Fruit fly (Drosophila melanogaster): ENCODE measurements around the gene dbe.
A peak's percentile ranks its signal among the peaks of the same experiment; 100 is the strongest.

The dbe gene

dm6 chr2L:887788-888187 lies 18.1 kb upstream of the dbe start:
- TF ChIP-seq foxo (GFP tag; optimal IDR thresholded peaks at IDR 0.05) (no peak), Jra (GFP tag; optimal IDR thresholded peaks at IDR 0.05) (no peak), lola (GFP tag; optimal IDR thresholded peaks at IDR 0.05) (no peak), N (GFP tag; optimal IDR thresholded peaks at IDR 0.05) (no peak), sv (GFP tag; optimal IDR thresholded peaks at IDR 0.05) (no peak), Sp1 (GFP tag; optimal IDR thresholded peaks at IDR 0.05) (no peak), ey (GFP tag; optimal IDR thresholded peaks at IDR 0.05) (no peak), Hr78 (GFP tag; optimal IDR thresholded peaks at IDR 0.05) (no peak), tai (GFP tag; optimal IDR thresholded peaks at IDR 0.05) (no peak), CrebA (GFP tag; optimal IDR thresholded peaks at IDR 0.05; ENCODE audit: borderline replicate concordance) (no peak), GATAd (GFP tag; optimal IDR thresholded peaks at IDR 0.05) (no peak), dmrt93B (GFP tag; optimal IDR thresholded peaks at IDR 0.05) (no peak), dsf (GFP tag; optimal IDR thresholded peaks at IDR 0.05; ENCODE audit: borderline replicate concordance) (no peak), Myc (optimal IDR thresholded peaks at IDR 0.05) (no peak), pan (optimal IDR thresholded peaks at IDR 0.05) (no peak), Rel (GFP tag; optimal IDR thresholded peaks at IDR 0.05) (no peak), Rel (tag; optimal IDR thresholded peaks at IDR 0.05) (no peak), Hr83 (GFP tag; optimal IDR thresholded peaks at IDR 0.05; ENCODE audit: poor library complexity, severe bottlenecking) (no peak)

- no peak for TF ChIP-seq dmrt93B (GFP tag; optimal IDR thresholded peaks at IDR 0.05)
- TF ChIP-seq tai (GFP tag; optimal IDR thresholded peaks at IDR 0.05) = no peak
- no peak for TF ChIP-seq HLH106 (tag; optimal IDR thresholded peaks at IDR 0.05)
- TF ChIP-seq jim (GFP tag; optimal IDR thresholded peaks at IDR 0.05) = no peak
- no peak for TF ChIP-seq Jra (GFP tag; optimal IDR thresholded peaks at IDR 0.05)
- no peak for TF ChIP-seq Myc (optimal IDR thresholded peaks at IDR 0.05)
- TF ChIP-seq Hnf4 (GFP tag; optimal IDR thresholded peaks at IDR 0.05) = no peak
- TF ChIP-seq woc (GFP tag; optimal IDR thresholded peaks at IDR 0.05) = no peak
- TF ChIP-seq br (GFP tag; optimal IDR thresholded peaks at IDR 0.05) = no peak
- no peak for TF ChIP-seq dsf (GFP tag; optimal IDR thresholded peaks at IDR 0.05; ENCODE audit: borderline replicate concordance)
- no peak for TF ChIP-seq Sp1 (GFP tag; optimal IDR thresholded peaks at IDR 0.05)
- TF ChIP-seq Dfd (GFP tag; optimal IDR thresholded peaks at IDR 0.05) = no peak
- no peak for TF ChIP-seq Vsx2 (GFP tag; optimal IDR thresholded peaks at IDR 0.05; ENCODE audit: partially characterized antibody)
Observed at dm6 chr2L:886743-887142, 17.1 kb upstream of the dbe start.

dm6 chr2L:884970-885369 lies 15.3 kb upstream of the dbe start, which contains the start of gene CG15824:
CG15824 (minus strand) TSS chr2L:885141.
- TF ChIP-seq jim (GFP tag; optimal IDR thresholded peaks at IDR 0.05) (no peak), Myc (optimal IDR thresholded peaks at IDR 0.05) (peak; percentile 33)

- no peak for TF ChIP-seq Hr78 (GFP tag; optimal IDR thresholded peaks at IDR 0.05)
- no peak for TF ChIP-seq HLH106 (tag; optimal IDR thresholded peaks at IDR 0.05)
- TF ChIP-seq Dif (GFP tag; optimal IDR thresholded peaks at IDR 0.05; ENCODE audit: partially characterized antibody) = no peak
- TF ChIP-seq dmrt93B (GFP tag; optimal IDR thresholded peaks at IDR 0.05) = no peak
- TF ChIP-seq sv (GFP tag; optimal IDR thresholded peaks at IDR 0.05) = no peak
- TF ChIP-seq jim (GFP tag; optimal IDR thresholded peaks at IDR 0.05) = no peak
- TF ChIP-seq sage (GFP tag; optimal IDR thresholded peaks at IDR 0.05) = no peak
- no peak for TF ChIP-seq Rel (GFP tag; optimal IDR thresholded peaks at IDR 0.05)
- TF ChIP-seq Rel (tag; optimal IDR thresholded peaks at IDR 0.05) = no peak
- no peak for TF ChIP-seq N (GFP tag; optimal IDR thresholded peaks at IDR 0.05)
- no peak for TF ChIP-seq Hnf4 (GFP tag; optimal IDR thresholded peaks at IDR 0.05)
- no peak for TF ChIP-seq brk (GFP tag; optimal IDR thresholded peaks at IDR 0.05)
- no peak for TF ChIP-seq Vsx2 (GFP tag; optimal IDR thresholded peaks at IDR 0.05; ENCODE audit: partially characterized antibody)
- no peak for TF ChIP-seq OdsH (GFP tag; optimal IDR thresholded peaks at IDR 0.05)
- TF ChIP-seq lola (GFP tag; optimal IDR thresholded peaks at IDR 0.05) = no peak
Observed at dm6 chr2L:877002-877401, 7.3 kb upstream of the dbe start, which contains the start of gene ninaA. ninaA (plus strand) TSS chr2L:877302.

dm6 chr2L:873724-874504 lies 4.3 kb upstream of the dbe start:
- TF ChIP-seq Dif (GFP tag; optimal IDR thresholded peaks at IDR 0.05; ENCODE audit: partially characterized antibody) = peak; percentile 45
- no peak for TF ChIP-seq brk (GFP tag; optimal IDR thresholded peaks at IDR 0.05)

Data from whole organism, wandering third instar larva.